Worm (Caenorhabditis elegans) whole organism, L4/young adult: ENCODE results near the gene C34C6.3.

Experiments used
- W03F9.2 ChIP-seq: fragments of 150-350 bp; optimal IDR thresholded peaks from 2 replicates; lab custom pipeline; 2014; ENCODE audit warnings: missing biosample characterization, missing genetic modification characterization
- dao-5 ChIP-seq: sonication (generic microtip); optimal IDR thresholded peaks from 2 replicates; lab custom pipeline; 2016; ENCODE audit warnings: missing genotype, missing genetic modification characterization, moderate library complexity, missing compliant biosample characterization
- him-1 ChIP-seq: sonication (generic microtip); optimal IDR thresholded peaks from 2 replicates; lab custom pipeline; 2016; ENCODE audit warnings: missing genotype, missing genetic modification reagents, missing genetic modification characterization, missing compliant biosample characterization

DNA sequence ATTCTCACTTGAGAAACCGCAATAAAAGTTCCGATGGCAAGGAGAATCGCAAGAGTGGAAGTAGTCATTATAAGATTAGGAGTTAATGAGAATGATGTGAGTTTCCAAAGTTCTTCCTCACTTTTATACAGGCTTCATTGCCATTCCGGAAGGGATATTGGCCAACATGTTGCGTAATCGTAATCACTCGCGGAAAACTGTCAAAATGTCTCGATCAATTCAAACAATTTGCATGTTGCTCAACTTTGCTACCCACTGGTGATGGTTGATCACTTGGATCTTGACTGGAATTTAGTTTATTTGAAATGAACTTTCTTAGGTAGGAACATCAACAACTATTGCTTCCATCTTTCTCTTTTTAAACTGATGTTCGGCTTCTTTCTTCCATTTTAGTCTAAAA, 45.7 kb downstream of the C34C6.3 start, which contains the start of gene idpb-4:
- TF ChIP-seq him-1 (tag; lab: Kevin White, UChicago) (no peak), dao-5 (no peak), W03F9.2 (tag; lab: Kevin White, UChicago) (no peak)
